Worm (Caenorhabditis elegans): Measurements from ENCODE around the gene ZC250.2.

ce11 chrV:5819903-5820302 is 27.8 kb downstream of the ZC250.2 start:
- TF ChIP-seq ceh-9 (tag; optimal IDR thresholded peaks at IDR 0.05) (no peak), ZK546.5 (tag; optimal IDR thresholded peaks at IDR 0.05) (no peak), lin-39 (tag; optimal IDR thresholded peaks at IDR 0.05) (no peak), zag-1 (tag; optimal IDR thresholded peaks at IDR 0.05) (no peak), ztf-11 (tag; optimal IDR thresholded peaks at IDR 0.05) (no peak), elt-3 (tag; optimal IDR thresholded peaks at IDR 0.05) (no peak), ama-1 (optimal IDR thresholded peaks at IDR 0.05) (no peak), snpc-4 (tag; optimal IDR thresholded peaks at IDR 0.05) (no peak), fkh-10 (GFP tag; optimal IDR thresholded peaks at IDR 0.05) (no peak), nhr-28 (tag; optimal IDR thresholded peaks at IDR 0.05) (no peak), unc-39 (tag; optimal IDR thresholded peaks at IDR 0.05) (no peak), nhr-77 (tag; optimal IDR thresholded peaks at IDR 0.05) (no peak), nhr-25 (tag; optimal IDR thresholded peaks at IDR 0.05) (no peak)
